Fruit fly (Drosophila melanogaster): ENCODE measurements around the gene Lip2.

dm6 chr2L:10751879-10752620 is 42.8 kb upstream of the Lip2 start:
- TF ChIP-seq psq (GFP tag; optimal IDR thresholded peaks at IDR 0.05) = no peak
- no peak for TF ChIP-seq lola (GFP tag; optimal IDR thresholded peaks at IDR 0.05)
- no peak for TF ChIP-seq dmrt93B (GFP tag; optimal IDR thresholded peaks at IDR 0.05)
- no peak for TF ChIP-seq OdsH (GFP tag; optimal IDR thresholded peaks at IDR 0.05)
- TF ChIP-seq dl (GFP tag; optimal IDR thresholded peaks at IDR 0.05; ENCODE audit: insufficient read depth in 1 of 2, partially characterized antibody in 2 of 2) = no peak
- TF ChIP-seq Mio (GFP tag; optimal IDR thresholded peaks at IDR 0.05) = no peak
- TF ChIP-seq brk (GFP tag; optimal IDR thresholded peaks at IDR 0.05) = no peak
- TF ChIP-seq Myc (optimal IDR thresholded peaks at IDR 0.05) = no peak

Data from whole organism, wandering third instar larva.